Worm (Caenorhabditis elegans): ENCODE data around the gene srw-122.
"Not testable (repeated sequence)": the region's sequence is repeated elsewhere in the genome, so short reads cannot be mapped to it uniquely, and the experiment has no call there.

Gene srw-122

DNA sequence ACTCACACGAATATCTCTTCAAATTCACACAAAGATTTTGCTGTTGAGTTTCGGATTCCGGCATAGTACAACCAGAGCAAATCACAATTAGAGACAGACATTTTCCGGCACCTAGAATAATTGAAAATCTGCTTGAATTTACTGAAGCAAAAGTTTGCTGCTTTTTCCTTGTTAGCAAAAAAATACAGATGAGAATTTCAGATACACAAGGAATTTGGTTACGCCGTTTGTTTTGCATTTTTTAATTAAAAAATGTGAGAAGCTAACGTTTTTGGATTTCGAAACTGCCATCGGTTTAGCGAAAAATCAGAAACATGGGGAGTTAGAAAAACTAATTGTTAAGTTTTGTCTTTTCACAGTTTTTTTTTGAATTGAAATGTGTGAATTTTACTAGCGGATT lies 28.0 kb upstream of the srw-122 start, which contains the start of gene srw-118:
Gene srw-118 (minus strand): TSS at position 101 of the 400 bp plus-strand sequence.
- no peak for TF ChIP-seq Y22D7AL.16 (tag; optimal IDR thresholded peaks at IDR 0.05)
- no peak for TF ChIP-seq zip-5 (tag; optimal IDR thresholded peaks at IDR 0.05)
- TF ChIP-seq nhr-11 (tag; optimal IDR thresholded peaks at IDR 0.05) = no peak
- TF ChIP-seq pha-4 (tag; optimal IDR thresholded peaks at IDR 0.05) = no peak
- no peak for TF ChIP-seq pag-3 (tag; optimal IDR thresholded peaks at IDR 0.05; ENCODE audit: borderline replicate concordance)
- no peak for TF ChIP-seq pha-2 (tag; optimal IDR thresholded peaks at IDR 0.05)
- TF ChIP-seq lin-11 (tag; optimal IDR thresholded peaks at IDR 0.05) = no peak
- TF ChIP-seq K02D7.2 (tag; optimal IDR thresholded peaks at IDR 0.05) = no peak
- no peak for TF ChIP-seq elt-4 (tag; optimal IDR thresholded peaks at IDR 0.05)
- no peak for TF ChIP-seq nhr-232 (tag; optimal IDR thresholded peaks at IDR 0.05)
- TF ChIP-seq fkh-6 (tag; optimal IDR thresholded peaks at IDR 0.05) = no peak
- no peak for TF ChIP-seq rnt-1 (tag; optimal IDR thresholded peaks at IDR 0.05)
- no peak for TF ChIP-seq madf-2 (tag; optimal IDR thresholded peaks at IDR 0.05)
- TF ChIP-seq pqm-1 (tag; optimal IDR thresholded peaks at IDR 0.05) = no peak
- no peak for TF ChIP-seq unc-42 (tag; optimal IDR thresholded peaks at IDR 0.05)
- no peak for TF ChIP-seq ceh-6 (GFP tag; optimal IDR thresholded peaks at IDR 0.05)
- TF ChIP-seq hlh-13 (GFP tag; optimal IDR thresholded peaks at IDR 0.05) = no peak
- TF ChIP-seq unc-3 (GFP tag; conservative IDR thresholded peaks at IDR 0.05) = no peak
- no peak for TF ChIP-seq unc-3 (tag; optimal IDR thresholded peaks at IDR 0.05)
- TF ChIP-seq F13H6.1 (tag; optimal IDR thresholded peaks at IDR 0.05) = no peak
- TF ChIP-seq ceh-45 (GFP tag; IDR thresholded peaks at IDR 0.05) = no peak

ce11 chrV:2976287-2976686 lies 24.3 kb upstream of the srw-122 start, which contains the start of gene srw-124:
Gene srw-124 (plus strand): TSS chrV:2976587.
- TF ChIP-seq T23F11.4 (GFP tag; optimal IDR thresholded peaks at IDR 0.05) (no peak), pha-4 (tag; optimal IDR thresholded peaks at IDR 0.05) (no peak), pros-1 (tag; optimal IDR thresholded peaks at IDR 0.05) (no peak), rnt-1 (tag; optimal IDR thresholded peaks at IDR 0.05) (no peak), fax-1 (tag; optimal IDR thresholded peaks at IDR 0.05) (no peak), ceh-48 (tag; optimal IDR thresholded peaks at IDR 0.05) (no peak), unc-3 (GFP tag; conservative IDR thresholded peaks at IDR 0.05) (no peak), unc-3 (tag; optimal IDR thresholded peaks at IDR 0.05) (no peak), nhr-11 (tag; optimal IDR thresholded peaks at IDR 0.05) (no peak), elt-4 (tag; optimal IDR thresholded peaks at IDR 0.05) (no peak), K02D7.2 (tag; optimal IDR thresholded peaks at IDR 0.05) (no peak), che-1 (tag; optimal IDR thresholded peaks at IDR 0.05) (no peak), ceh-30 (tag; optimal IDR thresholded peaks at IDR 0.05) (no peak), pax-1 (tag; optimal IDR thresholded peaks at IDR 0.05) (no peak), gmeb-2 (tag; optimal IDR thresholded peaks at IDR 0.05) (no peak), ceh-2 (tag; optimal IDR thresholded peaks at IDR 0.05) (no peak), Y22D7AL.16 (tag; optimal IDR thresholded peaks at IDR 0.05) (no peak), elt-2 (tag; optimal IDR thresholded peaks at IDR 0.05) (no peak)

DNA sequence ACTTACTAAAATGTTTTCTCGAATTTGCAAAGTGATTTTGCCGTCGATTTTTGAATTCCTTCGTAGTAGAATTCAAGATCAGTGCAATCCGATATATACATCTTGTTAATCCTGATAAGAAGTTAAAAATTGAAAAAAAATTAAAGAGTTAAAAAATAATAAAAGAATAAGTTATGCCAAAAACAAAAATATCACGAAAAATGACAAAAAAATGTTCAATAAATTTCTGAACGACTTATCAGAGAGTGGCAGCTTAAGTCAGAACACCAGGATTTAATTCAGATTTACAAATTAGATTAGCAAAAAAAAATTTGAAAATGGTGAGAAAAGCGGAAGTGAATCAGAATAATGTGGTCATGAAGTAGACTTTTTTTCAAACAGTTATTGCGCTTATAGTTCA lies 23.3 kb upstream of the srw-122 start, which contains the start of gene srw-123:
Gene srw-123 (minus strand): TSS at position 101 of the 400 bp plus-strand sequence.
- not testable (repeated sequence) for TF ChIP-seq ceh-31, ceh-48, nhr-232 (tag; optimal IDR thresholded peaks at IDR 0.05)

DNA sequence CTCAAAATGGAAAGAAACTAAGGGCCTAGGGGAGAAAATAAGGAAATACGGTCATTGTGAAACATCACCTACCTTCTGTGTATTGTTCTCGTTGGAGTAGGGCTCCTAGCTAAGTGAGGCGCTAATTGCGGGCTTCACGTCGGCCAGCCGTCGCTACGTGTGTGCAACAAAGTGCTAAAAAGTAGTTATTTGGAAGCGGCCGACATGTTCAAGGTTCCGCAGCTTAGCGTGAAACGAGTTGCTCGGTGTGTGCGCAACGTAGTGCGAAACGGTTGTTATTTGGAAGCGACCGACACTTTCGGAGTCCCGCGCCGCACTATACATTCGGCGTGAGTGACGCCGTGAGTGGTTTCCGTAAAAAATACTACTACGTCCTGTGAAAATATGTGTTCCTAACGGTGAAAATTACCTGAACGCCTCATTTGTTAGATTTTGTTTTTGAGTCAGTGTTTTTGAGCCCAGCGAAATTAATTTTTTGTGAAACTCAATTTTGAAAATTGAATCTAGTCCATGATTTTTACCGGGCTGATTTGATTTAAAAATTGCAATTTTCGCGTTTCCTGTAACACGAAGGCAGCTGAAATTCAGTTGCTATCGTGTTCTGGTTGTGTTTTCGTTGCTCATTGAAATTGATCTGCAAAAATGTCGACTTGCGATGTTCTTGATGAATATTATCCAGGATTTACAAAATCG lies 19.5 kb upstream of the srw-122 start, which contains the start of gene srw-129:
Gene srw-129 (plus strand): TSS at position 643 of the 693 bp plus-strand sequence.
- no peak for TF ChIP-seq pqm-1 (tag; optimal IDR thresholded peaks at IDR 0.05)
- no peak for TF ChIP-seq ttx-3 (tag; optimal IDR thresholded peaks at IDR 0.05)
- no peak for TF ChIP-seq ref-2 (tag; optimal IDR thresholded peaks at IDR 0.05)
- no peak for TF ChIP-seq ceh-22 (tag; optimal IDR thresholded peaks at IDR 0.05)
- no peak for TF ChIP-seq hlh-6 (tag; optimal IDR thresholded peaks at IDR 0.05)
- no peak for TF ChIP-seq ceh-48 (tag; optimal IDR thresholded peaks at IDR 0.05)
- no peak for TF ChIP-seq sox-2 (GFP tag; IDR thresholded peaks at IDR 0.05)
- TF ChIP-seq ceh-9 (tag; optimal IDR thresholded peaks at IDR 0.05) = no peak

Measured in whole organism, late embryonic.